Fruit fly (Drosophila melanogaster) whole organism, embryonic: ENCODE data around the gene CG14043.

Experiments
- CG12659 ChIP-seq: fragments of 200-800 bp; sonication (Bioruptor generic); optimal IDR thresholded peaks from 3 replicates; lab custom pipeline; 2017; ENCODE audit warnings: mild to moderate bottlenecking, missing biosample characterization, missing genetic modification reagents, missing genetic modification characterization
- CG2889 ChIP-seq: fragments of 200-800 bp; sonication (Bioruptor generic); IDR thresholded peaks from 3 replicates; pipeline ENCODE4 v1.3.6; 2022; ENCODE audit warnings: missing biosample characterization, missing genetic modification characterization
- CG3838 ChIP-seq: fragments of 200-800 bp; sonication (Bioruptor generic); optimal IDR thresholded peaks from 3 replicates; lab custom pipeline; 2016; ENCODE audit warnings: missing biosample characterization, missing genetic modification characterization
- HHEX ChIP-seq: fragments of 200-800 bp; sonication (Bioruptor generic); optimal IDR thresholded peaks from 3 replicates; lab custom pipeline; 2017; ENCODE audit warnings: missing biosample characterization, mild to moderate bottlenecking, missing genetic modification characterization, missing genetic modification reagents
- ewg ChIP-seq: fragments of 200-800 bp; sonication (Bioruptor generic); optimal IDR thresholded peaks from 3 replicates; lab custom pipeline; 2017; ENCODE audit warnings: mild to moderate bottlenecking, missing biosample characterization, missing genetic modification reagents, missing genetic modification characterization
- sd ChIP-seq: fragments of 200-800 bp; sonication (Bioruptor generic); optimal IDR thresholded peaks from 3 replicates; lab custom pipeline; 2018; ENCODE audit warnings: missing biosample characterization, mild to moderate bottlenecking, missing genetic modification characterization, moderate library complexity
- sima ChIP-seq: fragments of 200-800 bp; sonication (Bioruptor generic); optimal IDR thresholded peaks from 2 replicates; lab custom pipeline; 2016; ENCODE audit warnings: missing biosample characterization, missing genetic modification characterization
- slbo ChIP-seq: fragments of 200-800 bp; sonication (Bioruptor generic); IDR thresholded peaks from 2 replicates; pipeline ENCODE4 v1.3.6; 2022; ENCODE audit warnings: missing biosample characterization, missing genetic modification characterization

dm6 chr2L:4953086-4953570 is 18.4 kb upstream of the CG14043 start, which contains the start of gene Jon25Bii:
- no peak for TF ChIP-seq HHEX (GFP tag; lab: Kevin White, UChicago)
- TF ChIP-seq sd (tag; lab: Kevin White, UChicago), result no peak
- TF ChIP-seq slbo (GFP tag; lab: Robert Waterston, UW), result no peak
- TF ChIP-seq CG3838 (GFP tag; lab: Kevin White, UChicago), result no peak
- TF ChIP-seq ewg (GFP tag; lab: Kevin White, UChicago), result no peak
- TF ChIP-seq CG12659, result no peak
- TF ChIP-seq sima, result no peak
- TF ChIP-seq CG2889, result no peak
